Fruit fly (Drosophila melanogaster) Kc167 (cell line): ENCODE measurements around the gene CG5850.

ENCODE experiments used
- Myc ChIP-seq: fragments of >200 bp; optimal IDR thresholded peaks from 2 replicates; lab custom pipeline; 2017; ENCODE audit warnings: missing external identifiers
- Sin3A ChIP-seq: fragments of >200 bp; optimal IDR thresholded peaks from 2 replicates; lab custom pipeline; 2018; ENCODE audit warnings: missing external identifiers
- h ChIP-seq: fragments of >200 bp; optimal IDR thresholded peaks from 3 replicates; lab custom pipeline; 2018; ENCODE audit warnings: missing external identifiers
- insv ChIP-seq: fragments of >200 bp; optimal IDR thresholded peaks from 3 replicates; lab custom pipeline; 2018; ENCODE audit warnings: missing external identifiers
- psq ChIP-seq: fragments of >200 bp; optimal IDR thresholded peaks from 2 replicates; lab custom pipeline; 2017; ENCODE audit warnings: missing external identifiers
- ttk ChIP-seq: sonication (Bioruptor generic); optimal IDR thresholded peaks from 2 replicates; lab custom pipeline; 2017; ENCODE audit warnings: missing external identifiers

Gene CG5850

dm6 chr2L:9963603-9964042 is at the start of gene CG5850:
TSS of gene CG5850 (minus strand) at chr2L:9963949.
- TF ChIP-seq Sin3A (lab: Kevin White, UChicago) (no peak), h (no peak), insv (lab: Kevin White, UChicago) (no peak), ttk (lab: Kevin White, UChicago) (no peak), Myc (lab: Kevin White, UChicago) (no peak), psq (lab: Kevin White, UChicago) (no peak)

- no peak for TF ChIP-seq Sin3A (lab: Kevin White, UChicago)
- TF ChIP-seq psq (lab: Kevin White, UChicago), result no peak
- no peak for TF ChIP-seq Myc (lab: Kevin White, UChicago)
These were observed 46.3 kb upstream of the CG5850 start for dm6 chr2L:10009800-10010658.

- TF ChIP-seq ttk (lab: Kevin White, UChicago) (no peak), psq (lab: Kevin White, UChicago) (no peak), Sin3A (lab: Kevin White, UChicago) (no peak), insv (lab: Kevin White, UChicago) (no peak), h (no peak), Myc (lab: Kevin White, UChicago) (no peak)
These were observed 45.5 kb upstream of the CG5850 start, which contains the start of gene Trp1 for dm6 chr2L:10009293-10009695. TSS of gene Trp1 (plus strand) at chr2L:10009381.

dm6 chr2L:10004574-10004973 is 40.8 kb upstream of the CG5850 start:
- TF ChIP-seq h (no peak), ttk (lab: Kevin White, UChicago) (no peak), psq (lab: Kevin White, UChicago) (no peak), insv (lab: Kevin White, UChicago) (no peak), Sin3A (lab: Kevin White, UChicago) (no peak), Myc (lab: Kevin White, UChicago) (no peak)

- TF ChIP-seq Myc (lab: Kevin White, UChicago) (no peak), insv (lab: Kevin White, UChicago) (no peak), h (no peak), psq (lab: Kevin White, UChicago) (no peak), ttk (lab: Kevin White, UChicago) (no peak), Sin3A (lab: Kevin White, UChicago) (no peak)
These were observed 39.8 kb upstream of the CG5850 start, which contains the start of gene Ndf for dm6 chr2L:10003593-10003992. TSS of gene Ndf (plus strand) at chr2L:10003832.

dm6 chr2L:10002408-10003358 is 38.9 kb upstream of the CG5850 start, which contains the start of the genes CG31875 and SoYb:
TSS of gene CG31875 (minus strand) at chr2L:10002736.
TSS of gene SoYb (minus strand) at chr2L:10002736.
- TF ChIP-seq h (no peak), insv (lab: Kevin White, UChicago) (no peak), psq (lab: Kevin White, UChicago) (no peak), Myc (lab: Kevin White, UChicago) (no peak), Sin3A (lab: Kevin White, UChicago) (no peak), ttk (lab: Kevin White, UChicago) (no peak)

- TF ChIP-seq psq (lab: Kevin White, UChicago) (no peak), h (no peak), ttk (lab: Kevin White, UChicago) (no peak), Myc (lab: Kevin White, UChicago) (no peak), Sin3A (lab: Kevin White, UChicago) (no peak)
These were observed 32.8 kb upstream of the CG5850 start for dm6 chr2L:9996553-9996952.

dm6 chr2L:9994382-9994781 is 30.6 kb upstream of the CG5850 start:
- TF ChIP-seq psq (lab: Kevin White, UChicago) (no peak), Myc (lab: Kevin White, UChicago) (no peak), h (no peak), Sin3A (lab: Kevin White, UChicago) (no peak)

- TF ChIP-seq insv (lab: Kevin White, UChicago) (no peak), Myc (lab: Kevin White, UChicago) (no peak), psq (lab: Kevin White, UChicago) (no peak), Sin3A (lab: Kevin White, UChicago) (no peak), h (no peak), ttk (lab: Kevin White, UChicago) (no peak)
These were observed 26.2 kb upstream of the CG5850 start for dm6 chr2L:9989846-9990506.

- TF ChIP-seq Myc (lab: Kevin White, UChicago) (no peak), h (no peak), Sin3A (lab: Kevin White, UChicago) (no peak), psq (lab: Kevin White, UChicago) (no peak), insv (lab: Kevin White, UChicago) (no peak), ttk (lab: Kevin White, UChicago) (no peak)
These were observed 25.5 kb upstream of the CG5850 start for dm6 chr2L:9989275-9989674.
